Worm (Caenorhabditis elegans): ENCODE data around the gene M163.8.

DNA sequence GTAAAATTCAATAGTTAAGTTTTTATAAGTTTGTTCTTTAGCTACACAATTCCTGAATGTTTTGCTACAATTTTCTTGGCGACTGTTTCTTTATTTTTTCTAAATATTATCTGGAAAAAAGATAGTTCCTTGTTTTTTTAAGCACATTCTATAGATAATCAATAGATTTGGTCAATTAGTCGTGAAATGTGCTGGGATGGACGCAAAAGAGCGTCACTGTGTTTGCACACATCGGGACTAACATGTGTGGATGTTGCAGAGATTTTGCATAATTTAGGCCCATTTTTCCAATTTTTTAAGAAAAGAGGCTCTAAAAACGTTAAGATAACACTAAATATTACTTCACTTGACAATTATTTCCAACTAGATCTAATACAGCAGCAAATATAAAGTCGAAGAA, 28.5 kb downstream of the M163.8 start:
- TF ChIP-seq ama-1 (optimal IDR thresholded peaks at IDR 0.05), result no peak
- TF ChIP-seq nhr-11 (tag; optimal IDR thresholded peaks at IDR 0.05), result no peak
- TF ChIP-seq nhr-28 (tag; optimal IDR thresholded peaks at IDR 0.05), result no peak
- TF ChIP-seq unc-39 (tag; optimal IDR thresholded peaks at IDR 0.05), result no peak
- no peak for TF ChIP-seq ZK546.5 (tag; optimal IDR thresholded peaks at IDR 0.05)
- TF ChIP-seq elt-2 (tag; optimal IDR thresholded peaks at IDR 0.05), result no peak
- TF ChIP-seq egl-27 (tag; optimal IDR thresholded peaks at IDR 0.05), result no peak
- TF ChIP-seq fos-1 (tag; optimal IDR thresholded peaks at IDR 0.05), result no peak
- no peak for TF ChIP-seq elt-1 (tag; optimal IDR thresholded peaks at IDR 0.05)
